Fruit fly (Drosophila melanogaster) whole organism, embryonic: ENCODE measurements around the gene lbe.

Experiments
- Atf-2 ChIP-seq: fragments of 200-800 bp; sonication (Bioruptor generic); optimal IDR thresholded peaks from 2 replicates; lab custom pipeline; 2016; ENCODE audit warnings: missing biosample characterization, missing genetic modification characterization
- Awh ChIP-seq: fragments of 200-800 bp; sonication (Bioruptor generic); IDR thresholded peaks from 2 replicates; pipeline ENCODE4, ENCODE4 v1.3.6; 2022; ENCODE audit warnings: missing biosample characterization, missing genetic modification characterization
- CG10209 ChIP-seq: fragments of 200-800 bp; sonication (Bioruptor generic); optimal IDR thresholded peaks from 3 replicates; lab custom pipeline; 2017; ENCODE audit warnings: missing biosample characterization, mild to moderate bottlenecking, missing genetic modification characterization, missing genetic modification reagents
- CG10366 ChIP-seq: fragments of 200-800 bp; sonication (Bioruptor generic); IDR thresholded peaks from 2 replicates; pipeline ENCODE4 v1.3.6; 2022; ENCODE audit warnings: missing biosample characterization, missing genetic modification characterization
- CG11093 ChIP-seq: fragments of 200-800 bp; sonication (Bioruptor generic); IDR thresholded peaks from 3 replicates; pipeline ENCODE4 v1.3.6; 2022; ENCODE audit warnings: missing biosample characterization, missing genetic modification characterization
- CG13424 ChIP-seq: fragments of 200-800 bp; sonication (Bioruptor generic); optimal IDR thresholded peaks from 2 replicates; lab custom pipeline; 2019; ENCODE audit warnings: missing biosample characterization, mild to moderate bottlenecking, missing genetic modification characterization, moderate library complexity
- CG14050 ChIP-seq: fragments of 200-800 bp; sonication (Bioruptor generic); IDR thresholded peaks from 3 replicates; pipeline ENCODE4 v1.3.6; 2022; ENCODE audit warnings: missing biosample characterization, missing genetic modification characterization
- CG17361 ChIP-seq: fragments of 200-800 bp; sonication (Bioruptor generic); IDR thresholded peaks from 3 replicates; pipeline ENCODE4 v1.3.6; 2022; ENCODE audit warnings: missing biosample characterization, missing genetic modification characterization
- CG17802 ChIP-seq: fragments of 200-800 bp; sonication (Bioruptor generic); optimal IDR thresholded peaks from 2 replicates; lab custom pipeline; 2018; ENCODE audit warnings: missing biosample characterization, mild to moderate bottlenecking, missing genetic modification characterization, moderate library complexity
- CG2120 ChIP-seq: fragments of 200-800 bp; sonication (Bioruptor generic); optimal IDR thresholded peaks from 3 replicates; lab custom pipeline; 2016; ENCODE audit warnings: missing biosample characterization, missing genetic modification characterization
- CG30431 ChIP-seq: fragments of 200-800 bp; sonication (Bioruptor generic); optimal IDR thresholded peaks from 2 replicates; lab custom pipeline; 2017; ENCODE audit warnings: missing biosample characterization, missing genetic modification characterization
- CG4424 ChIP-seq: fragments of 200-800 bp; sonication (Bioruptor generic); optimal IDR thresholded peaks from 3 replicates; lab custom pipeline; 2016; ENCODE audit warnings: missing biosample characterization, missing genetic modification characterization
- CG4730 ChIP-seq: fragments of 200-800 bp; sonication (Bioruptor generic); IDR thresholded peaks from 2 replicates; pipeline ENCODE4 v1.3.6; 2022; ENCODE audit warnings: missing biosample characterization, missing genetic modification characterization
- CG6813 ChIP-seq: fragments of 200-800 bp; sonication (Bioruptor generic); optimal IDR thresholded peaks from 2 replicates; lab custom pipeline; 2017; ENCODE audit warnings: missing biosample characterization, missing genetic modification characterization, mild to moderate bottlenecking, moderate library complexity, missing genetic modification reagents
- CG8478 ChIP-seq: fragments of >200 bp; optimal IDR thresholded peaks from 2 replicates; lab custom pipeline; 2018
- CG9215 ChIP-seq: fragments of 200-800 bp; sonication (Bioruptor generic); IDR thresholded peaks from 2 replicates; pipeline ENCODE4 v1.3.6; 2022; ENCODE audit warnings: missing biosample characterization, missing genetic modification characterization
- CG9437 ChIP-seq: fragments of 200-800 bp; sonication (Bioruptor generic); optimal IDR thresholded peaks from 2 replicates; lab custom pipeline; 2018; ENCODE audit warnings: missing biosample characterization, mild to moderate bottlenecking, missing genetic modification characterization
- CTCF ChIP-seq: fragments of 200-800 bp; sonication (Bioruptor generic); optimal IDR thresholded peaks from 2 replicates; lab custom pipeline; 2017; ENCODE audit warnings: missing biosample characterization, mild to moderate bottlenecking, missing genetic modification characterization, moderate library complexity
- Dip2 ChIP-seq: fragments of 200-800 bp; sonication (Bioruptor generic); IDR thresholded peaks from 2 replicates; pipeline ENCODE4 v1.3.6; 2022; ENCODE audit warnings: missing biosample characterization, missing genetic modification characterization
- Doc2 ChIP-seq: fragments of 200-800 bp; sonication (Bioruptor generic); IDR thresholded peaks from 2 replicates; pipeline ENCODE4 v1.3.6; 2022; ENCODE audit warnings: missing biosample characterization, missing genetic modification characterization
- Gsc ChIP-seq: fragments of 200-800 bp; sonication (Bioruptor generic); IDR thresholded peaks from 2 replicates; pipeline ENCODE4 v1.3.6; 2022; ENCODE audit warnings: missing biosample characterization, missing genetic modification characterization
- Hr51 ChIP-seq, 2 experiments: fragments of 200-800 bp; sonication (Bioruptor generic); optimal IDR thresholded peaks; 2 replicates in 1 of 2; 3 replicates in 1 of 2; lab custom pipeline; 2016 to 2018; ENCODE audit warnings: missing biosample characterization in 2 of 2, missing genetic modification characterization in 2 of 2, mild to moderate bottlenecking in 1 of 2, moderate library complexity in 1 of 2
- MBD-R2 ChIP-seq: fragments of 200-800 bp; sonication (Bioruptor generic); IDR thresholded peaks from 2 replicates; pipeline ENCODE4 v1.3.6; 2022; ENCODE audit warnings: missing biosample characterization, missing genetic modification characterization
- Mad ChIP-seq: fragments of 200-800 bp; sonication (Bioruptor generic); optimal IDR thresholded peaks from 2 replicates; lab custom pipeline; 2016; ENCODE audit warnings: missing biosample characterization, missing genetic modification characterization
- Meics ChIP-seq: fragments of 200-800 bp; sonication (Bioruptor generic); optimal IDR thresholded peaks from 2 replicates; lab custom pipeline; 2017; ENCODE audit warnings: missing biosample characterization, mild to moderate bottlenecking, missing genetic modification characterization
- Scr ChIP-seq: fragments of 200-800 bp; sonication (Bioruptor generic); IDR thresholded peaks from 2 replicates; pipeline ENCODE4 v1.3.6; 2022; ENCODE audit warnings: missing biosample characterization, missing genetic modification characterization; ENCODE audit not compliant: partially characterized antibody
- Side ChIP-seq: fragments of 200-800 bp; sonication (Bioruptor generic); optimal IDR thresholded peaks from 2 replicates; lab custom pipeline; 2016; ENCODE audit warnings: missing biosample characterization, missing genetic modification characterization
- btn ChIP-seq: fragments of 200-800 bp; sonication (Bioruptor generic); optimal IDR thresholded peaks from 2 replicates; lab custom pipeline; 2016; ENCODE audit warnings: missing biosample characterization, missing genetic modification characterization
- chinmo ChIP-seq: fragments of 200-800 bp; sonication (Bioruptor generic); IDR thresholded peaks from 4 replicates; pipeline ENCODE4 v1.3.6; 2022; ENCODE audit warnings: missing biosample characterization, missing genetic modification characterization; ENCODE audit not compliant: partially characterized antibody
- crol ChIP-seq: fragments of 200-800 bp; sonication (Bioruptor generic); IDR thresholded peaks from 2 replicates; pipeline ENCODE4 v1.3.6; 2022; ENCODE audit warnings: missing biosample characterization, missing genetic modification characterization
- eyg ChIP-seq: fragments of 200-800 bp; sonication (Bioruptor generic); optimal IDR thresholded peaks from 3 replicates; lab custom pipeline; 2016; ENCODE audit warnings: missing biosample characterization, missing genetic modification characterization
- fu2 ChIP-seq: fragments of 200-800 bp; sonication (Bioruptor generic); optimal IDR thresholded peaks from 2 replicates; lab custom pipeline; 2016; ENCODE audit warnings: missing biosample characterization, missing genetic modification characterization
- hb ChIP-seq: fragments of 200-800 bp; sonication (Bioruptor generic); IDR thresholded peaks from 3 replicates; pipeline ENCODE4 v1.3.6; 2022; ENCODE audit warnings: missing biosample characterization, missing genetic modification characterization; ENCODE audit not compliant: partially characterized antibody
- hth ChIP-seq: fragments of >200 bp; optimal IDR thresholded peaks from 2 replicates; lab custom pipeline; 2017; ENCODE audit warnings: inconsistent platforms
- kay ChIP-seq: fragments of 200-800 bp; sonication (Bioruptor generic); optimal IDR thresholded peaks from 2 replicates; lab custom pipeline; 2016; ENCODE audit warnings: missing biosample characterization, missing genetic modification characterization
- klu ChIP-seq: fragments of 200-800 bp; sonication (Bioruptor generic); IDR thresholded peaks from 2 replicates; pipeline ENCODE4 v1.3.6; 2022; ENCODE audit warnings: missing biosample characterization, missing genetic modification characterization
- row ChIP-seq: fragments of 200-800 bp; sonication (Bioruptor generic); IDR thresholded peaks from 3 replicates; pipeline ENCODE4 v1.3.6; 2022; ENCODE audit warnings: missing biosample characterization, missing genetic modification characterization
- sens-2 ChIP-seq: fragments of 200-800 bp; sonication (Bioruptor generic); IDR thresholded peaks from 2 replicates; pipeline ENCODE4 v1.3.6; 2022; ENCODE audit warnings: missing biosample characterization, missing genetic modification characterization
- tio ChIP-seq: fragments of 200-800 bp; sonication (Bioruptor generic); optimal IDR thresholded peaks from 2 replicates; lab custom pipeline; 2017; ENCODE audit warnings: missing biosample characterization, missing genetic modification characterization, inconsistent platforms
- tll ChIP-seq, 2 experiments: fragments of 200-800 bp in 1 of 2; fragments of >200 bp in 1 of 2; sonication (Bioruptor generic) in 1 of 2; optimal IDR thresholded peaks; 2 replicates each; lab custom pipeline; 2017 to 2019; ENCODE audit warnings: missing biosample characterization in 2 of 2, missing genetic modification characterization in 2 of 2, mild to moderate bottlenecking in 1 of 2, moderate library complexity in 1 of 2
- tna ChIP-seq: fragments of 200-800 bp; sonication (Bioruptor generic); IDR thresholded peaks from 2 replicates; pipeline ENCODE4 v1.3.6; 2022; ENCODE audit warnings: missing biosample characterization, missing genetic modification characterization; ENCODE audit not compliant: partially characterized antibody
- tup ChIP-seq: fragments of 200-800 bp; sonication (Bioruptor generic); optimal IDR thresholded peaks from 2 replicates; lab custom pipeline; 2016; ENCODE audit warnings: missing biosample characterization, mild to moderate bottlenecking, missing genetic modification characterization, moderate library complexity
- vvl ChIP-seq: fragments of 200-800 bp; sonication (Bioruptor generic); IDR thresholded peaks from 2 replicates; pipeline ENCODE4 v1.3.6; 2022; ENCODE audit warnings: missing biosample characterization, missing genetic modification characterization
- z ChIP-seq: fragments of 200-800 bp; sonication (Bioruptor generic); IDR thresholded peaks from 3 replicates; pipeline ENCODE4 v1.3.6; 2022; ENCODE audit warnings: missing biosample characterization, missing genetic modification characterization

The lbe gene

DNA sequence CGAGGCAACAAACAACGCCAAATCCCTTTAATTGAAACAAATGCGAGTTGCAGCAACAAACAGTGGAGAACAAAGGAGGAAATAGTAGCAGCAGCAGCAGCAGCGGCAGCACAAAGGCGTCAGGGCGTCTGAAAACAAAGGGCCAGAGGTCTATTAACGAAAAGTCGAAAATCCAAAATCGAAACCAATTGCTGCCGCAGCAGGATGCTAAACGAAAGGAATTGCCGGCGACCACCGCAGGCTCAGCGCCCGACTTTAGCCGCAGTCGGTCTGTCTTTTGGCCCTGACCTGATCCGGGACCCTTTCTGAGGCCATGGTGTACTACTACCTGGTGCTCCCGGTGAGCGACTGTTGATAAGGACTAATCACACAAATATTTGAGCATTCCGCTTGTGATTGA lies 1.3 kb upstream of the lbe start (continued):
- TF ChIP-seq eyg (GFP tag; lab: Kevin White, UChicago): no peak
- no peak for TF ChIP-seq CG2120 (GFP tag; lab: Kevin White, UChicago)
- no peak for TF ChIP-seq Hr51 (GFP tag; optimal IDR thresholded peaks at IDR 0.05; lab: Kevin White, UChicago)
- TF ChIP-seq CG4424 (GFP tag; lab: Kevin White, UChicago): no peak
- no peak for TF ChIP-seq Doc2 (GFP tag; lab: Robert Waterston, UW)
- TF ChIP-seq kay: no peak
- no peak for TF ChIP-seq klu (GFP tag; lab: Robert Waterston, UW)
- TF ChIP-seq CG10366: no peak
- TF ChIP-seq CG9215 (GFP tag; lab: Robert Waterston, UW): no peak
- TF ChIP-seq CG30431 (GFP tag; lab: Kevin White, UChicago): no peak
- no peak for TF ChIP-seq crol (GFP tag; lab: Robert Waterston, UW)
- no peak for TF ChIP-seq CG10209
- no peak for TF ChIP-seq Atf-2 (GFP tag; lab: Kevin White, UChicago)
- no peak for TF ChIP-seq CG9437 (GFP tag; lab: Kevin White, UChicago)
- no peak for TF ChIP-seq Gsc (GFP tag; lab: Robert Waterston, UW)
- TF ChIP-seq sens-2 (GFP tag; lab: Robert Waterston, UW): no peak
- no peak for TF ChIP-seq btn (GFP tag; lab: Kevin White, UChicago)
- TF ChIP-seq CG17361 (GFP tag; lab: Robert Waterston, UW): no peak
- no peak for TF ChIP-seq tio (GFP tag; lab: Kevin White, UChicago)
- no peak for TF ChIP-seq Dip2 (GFP tag; lab: Robert Waterston, UW)
- no peak for TF ChIP-seq CG14050 (GFP tag; lab: Robert Waterston, UW)
- no peak for TF ChIP-seq vvl (GFP tag; lab: Robert Waterston, UW)
- peak in 1 of 2 experiments; percentile 85 for TF ChIP-seq tll (GFP tag; optimal IDR thresholded peaks at IDR 0.05; lab: Kevin White, UChicago)
- no peak for TF ChIP-seq CG4730 (GFP tag; lab: Robert Waterston, UW)

DNA sequence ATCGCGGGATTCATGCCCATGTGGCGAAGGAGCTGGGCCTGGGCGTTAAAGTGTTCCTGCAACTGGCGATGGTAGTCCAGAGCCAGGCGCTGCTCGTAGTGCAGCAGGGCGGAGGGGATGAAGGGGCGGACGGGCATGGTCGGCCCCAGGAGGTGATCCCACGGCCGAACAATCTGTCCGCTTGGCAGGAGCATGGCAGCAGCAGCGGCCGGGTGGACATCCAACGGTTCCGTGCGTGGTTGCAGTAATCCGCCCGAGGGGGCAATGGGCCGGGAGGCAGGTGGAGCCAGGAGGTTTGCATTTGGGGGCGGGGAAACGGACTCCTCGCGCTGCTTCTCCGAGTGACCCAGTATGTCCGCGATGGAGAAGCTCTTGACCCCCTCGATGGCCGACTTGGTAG lies 1.0 kb downstream of the lbe start:
- TF ChIP-seq Meics: no peak
- TF ChIP-seq MBD-R2: no peak
- TF ChIP-seq Gsc (GFP tag; lab: Robert Waterston, UW): 0 out of 2 replicates have a peak, but pooled peaks have one; percentile 18
- peak; percentile 37; the same call in 1 of the 3 replicates for TF ChIP-seq hb (GFP tag; lab: Robert Waterston, UW)
- no peak for TF ChIP-seq CG8478
- no peak for TF ChIP-seq z (GFP tag; lab: Robert Waterston, UW)
- TF ChIP-seq Scr: no peak
- no peak for TF ChIP-seq hth (lab: Kevin White, UChicago)
- no peak for TF ChIP-seq Side
- TF ChIP-seq tup (GFP tag; lab: Kevin White, UChicago): no peak
- TF ChIP-seq CG17802 (tag; lab: Kevin White, UChicago): no peak
- TF ChIP-seq Mad (GFP tag; lab: Kevin White, UChicago): no peak
- TF ChIP-seq CG13424: no peak

DNA sequence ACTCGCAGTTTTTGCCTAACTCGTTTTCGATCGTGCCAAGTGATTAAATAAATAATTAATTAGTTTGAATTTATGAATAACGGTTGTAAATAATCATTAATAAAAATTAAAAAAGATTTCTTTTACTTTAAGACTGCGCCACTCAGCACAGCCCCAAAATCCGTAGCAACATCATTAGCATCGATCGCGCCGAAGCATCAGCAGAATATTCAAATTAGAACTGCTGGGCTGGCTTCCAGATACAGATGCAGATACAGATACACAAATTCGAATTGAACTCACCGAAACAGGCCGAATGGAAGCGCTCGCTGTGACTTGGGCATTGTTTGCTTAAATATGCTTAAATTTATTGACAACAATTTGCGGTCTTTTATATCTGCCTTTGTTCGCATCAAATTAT lies 5.6 kb downstream of the lbe start:
- no peak for TF ChIP-seq fu2 (GFP tag; lab: Kevin White, UChicago)
- TF ChIP-seq CG6813 (GFP tag; lab: Kevin White, UChicago): no peak
- TF ChIP-seq Awh (GFP tag; lab: Robert Waterston, UW): peak; percentile 68
- TF ChIP-seq tna: no peak
- TF ChIP-seq chinmo (GFP tag; lab: Robert Waterston, UW): 0 out of 4 replicates have a peak, but pooled peaks have one; percentile 67
- no peak for TF ChIP-seq row
- no peak for TF ChIP-seq CG11093
- TF ChIP-seq CTCF (GFP tag; lab: Kevin White, UChicago): no peak
